Worm (Caenorhabditis elegans) whole organism, L4 larva: ENCODE data around the gene msp-38.

Experiments
- D1046.2 ChIP-seq: fragments of 200-800 bp; sonication (Bioruptor generic); IDR thresholded peaks from 2 replicates; pipeline ENCODE4 v1.3.6; 2022; ENCODE audit warnings: missing genetic modification characterization, missing compliant biosample characterization
- F26F4.8 ChIP-seq: fragments of 200-800 bp; sonication (Bioruptor generic); conservative IDR thresholded peaks from 2 replicates; pipeline ENCODE4 v1.3.6; 2022; ENCODE audit warnings: missing genetic modification characterization, missing compliant biosample characterization
- F49E8.2 ChIP-seq: sonication (generic microtip); optimal IDR thresholded peaks from 2 replicates; lab custom pipeline; 2016; ENCODE audit warnings: missing compliant biosample characterization, mild to moderate bottlenecking, missing genetic modification characterization, borderline replicate concordance
- R02D3.7 ChIP-seq: fragments of 150-350 bp; sonication (generic microtip); optimal IDR thresholded peaks from 3 replicates; lab custom pipeline; 2014; ENCODE audit warnings: missing biosample characterization, missing genetic modification characterization
- T26A8.4 ChIP-seq: fragments of 200-800 bp; sonication (Bioruptor generic); IDR thresholded peaks from 2 replicates; pipeline ENCODE4 v1.3.6; 2022; ENCODE audit warnings: missing genetic modification characterization, missing compliant biosample characterization
- Y48G9A.11 ChIP-seq: fragments of 200-800 bp; sonication (Bioruptor generic); IDR thresholded peaks from 2 replicates; pipeline ENCODE4 v1.3.6; 2022; ENCODE audit warnings: missing genetic modification reagents, missing genetic modification characterization, missing compliant biosample characterization
- Y75B8A.6 ChIP-seq: fragments of 200-800 bp; sonication (Bioruptor generic); IDR thresholded peaks from 2 replicates; pipeline ENCODE4 v1.3.6; 2022; ENCODE audit warnings: missing genetic modification reagents, missing genetic modification characterization, missing compliant biosample characterization
- ZK546.5 ChIP-seq, 2 experiments: sonication (generic microtip); optimal IDR thresholded peaks; 2 replicates each; lab custom pipeline; 2017; ENCODE audit warnings: missing biosample characterization in 2 of 2, missing genetic modification characterization in 2 of 2
- aha-1 ChIP-seq: fragments of 150-350 bp; peaks from one replicate; lab custom pipeline; 2014; ENCODE audit warnings: missing biosample characterization, missing genetic modification characterization
- aly-2 ChIP-seq: sonication (generic microtip); optimal IDR thresholded peaks from 2 replicates; lab custom pipeline; 2018; ENCODE audit warnings: missing biosample characterization, missing genetic modification characterization
- ama-1 ChIP-seq: fragments of 150-350 bp; optimal IDR thresholded peaks from 2 replicates; lab custom pipeline; 2014; ENCODE audit warnings: inconsistent platforms, mixed read lengths
- ces-1 ChIP-seq: fragments of 150-350 bp; sonication (generic microtip); optimal IDR thresholded peaks from 4 replicates; lab custom pipeline; 2014; ENCODE audit warnings: missing biosample characterization, missing genetic modification reagents, missing genetic modification characterization
- ctbp-1 ChIP-seq: fragments of 200-800 bp; sonication (Bioruptor generic); IDR thresholded peaks from 2 replicates; pipeline ENCODE4 v1.3.6; 2022; ENCODE audit warnings: missing genetic modification reagents, missing genetic modification characterization, missing compliant biosample characterization
- daf-12 ChIP-seq: fragments of 150-350 bp; optimal IDR thresholded peaks from 2 replicates; lab custom pipeline; 2014; ENCODE audit warnings: missing biosample characterization, missing genetic modification reagents, missing genetic modification characterization
- daf-8 ChIP-seq: fragments of 200-800 bp; sonication (Bioruptor generic); IDR thresholded peaks from 2 replicates; pipeline ENCODE4 v1.3.6; 2022; ENCODE audit warnings: missing genetic modification characterization, missing compliant biosample characterization
- dmd-9 ChIP-seq: fragments of 200-800 bp; sonication (Bioruptor generic); IDR thresholded peaks from 2 replicates; pipeline ENCODE4 v1.3.6; 2022; ENCODE audit warnings: missing genetic modification reagents, missing genetic modification characterization, missing compliant biosample characterization
- dve-1 ChIP-seq: sonication (generic microtip); optimal IDR thresholded peaks from 2 replicates; lab custom pipeline; 2017; ENCODE audit warnings: antibody characterized with exemption, mild to moderate bottlenecking, missing genetic modification characterization, missing compliant biosample characterization; ENCODE audit not compliant: insufficient read depth
- fos-1 ChIP-seq: fragments of 150-350 bp; optimal IDR thresholded peaks from 2 replicates; lab custom pipeline; 2014; ENCODE audit warnings: missing biosample characterization, missing genetic modification characterization
- hif-1 ChIP-seq, 2 experiments: sonication (generic microtip); optimal IDR thresholded peaks; 2 replicates each; lab custom pipeline; 2016 to 2017; ENCODE audit warnings: missing compliant biosample characterization in 2 of 2, missing genetic modification characterization in 2 of 2, missing genetic modification reagents in 2 of 2, missing genotype in 2 of 2, mild to moderate bottlenecking in 1 of 2
- hlh-30 ChIP-seq: sonication (generic microtip); optimal IDR thresholded peaks from 2 replicates; lab custom pipeline; 2017; ENCODE audit warnings: antibody characterized with exemption, mild to moderate bottlenecking, missing genetic modification characterization, missing compliant biosample characterization; ENCODE audit not compliant: insufficient read depth
- lin-13 ChIP-seq: fragments of 150-350 bp; optimal IDR thresholded peaks from 2 replicates; lab custom pipeline; 2014; ENCODE audit warnings: missing biosample characterization, missing genetic modification reagents, missing genetic modification characterization
- lin-39 ChIP-seq: fragments of 150-350 bp; optimal IDR thresholded peaks from 2 replicates; lab custom pipeline; 2014; ENCODE audit warnings: missing biosample characterization, missing genetic modification reagents, missing genetic modification characterization
- mdt-29 ChIP-seq: fragments of 200-800 bp; sonication (Bioruptor generic); IDR thresholded peaks from 2 replicates; pipeline ENCODE4 v1.3.6; 2022; ENCODE audit warnings: missing genetic modification reagents, missing genetic modification characterization, missing compliant biosample characterization
- mxl-3 ChIP-seq: fragments of 200-800 bp; sonication (Bioruptor generic); optimal IDR thresholded peaks from 2 replicates; lab custom pipeline; 2018; ENCODE audit warnings: mild to moderate bottlenecking, missing genetic modification characterization, missing compliant biosample characterization
- nhr-11 ChIP-seq: fragments of 150-350 bp; optimal IDR thresholded peaks from 2 replicates; lab custom pipeline; 2014; ENCODE audit warnings: missing biosample characterization, missing genetic modification characterization
- nhr-237 ChIP-seq: sonication (generic microtip); optimal IDR thresholded peaks from 2 replicates; lab custom pipeline; 2017; ENCODE audit warnings: missing biosample characterization, missing genetic modification characterization
- nhr-28 ChIP-seq: fragments of 150-350 bp; optimal IDR thresholded peaks from 2 replicates; lab custom pipeline; 2014; ENCODE audit warnings: missing biosample characterization, missing genetic modification characterization
- nhr-48 ChIP-seq: sonication (generic microtip); optimal IDR thresholded peaks from 2 replicates; lab custom pipeline; 2016; ENCODE audit warnings: mild to moderate bottlenecking, missing genetic modification characterization, missing compliant biosample characterization
- nhr-6 ChIP-seq: fragments of 150-350 bp; optimal IDR thresholded peaks from 2 replicates; lab custom pipeline; 2014; ENCODE audit warnings: missing biosample characterization, missing genetic modification characterization
- saeg-2 ChIP-seq: fragments of 200-800 bp; sonication (Bioruptor generic); IDR thresholded peaks from 2 replicates; pipeline ENCODE4 v1.3.6; 2022; ENCODE audit warnings: missing genetic modification reagents, missing genetic modification characterization, missing compliant biosample characterization
- set-16 ChIP-seq: fragments of 200-800 bp; sonication (Bioruptor generic); IDR thresholded peaks from 2 replicates; pipeline ENCODE4 v1.3.6; 2022; ENCODE audit warnings: missing genetic modification reagents, missing genetic modification characterization, missing compliant biosample characterization
- snpc-1.2 ChIP-seq: fragments of 200-800 bp; sonication (Bioruptor generic); IDR thresholded peaks from 2 replicates; pipeline ENCODE4 v1.3.6; 2022; ENCODE audit warnings: missing genetic modification reagents, missing genetic modification characterization, missing compliant biosample characterization
- snpc-4 ChIP-seq: fragments of 150-350 bp; optimal IDR thresholded peaks from 2 replicates; lab custom pipeline; 2014; ENCODE audit warnings: missing biosample characterization, missing genetic modification characterization
- spr-3 ChIP-seq: fragments of 200-800 bp; sonication (Bioruptor generic); optimal IDR thresholded peaks from 2 replicates; lab custom pipeline; 2018; ENCODE audit warnings: mild to moderate bottlenecking, missing genetic modification characterization, missing compliant biosample characterization
- unc-130 ChIP-seq: sonication (generic microtip); optimal IDR thresholded peaks from 2 replicates; lab custom pipeline; 2016; ENCODE audit warnings: missing genetic modification reagents, missing genetic modification characterization, missing compliant biosample characterization
- zip-11 ChIP-seq: fragments of 200-800 bp; sonication (Bioruptor generic); IDR thresholded peaks from 2 replicates; pipeline ENCODE4 v1.3.6; 2022; ENCODE audit warnings: missing genetic modification characterization, missing compliant biosample characterization
- zip-2 ChIP-seq: fragments of 150-350 bp; optimal IDR thresholded peaks from 2 replicates; lab custom pipeline; 2014; ENCODE audit warnings: missing biosample characterization, missing genetic modification characterization
- ztf-11 ChIP-seq: fragments of 150-350 bp; optimal IDR thresholded peaks from 2 replicates; lab custom pipeline; 2014; ENCODE audit warnings: missing biosample characterization, missing genetic modification characterization
- ztf-7 ChIP-seq: fragments of 150-350 bp; optimal IDR thresholded peaks from 2 replicates; lab custom pipeline; 2014; ENCODE audit warnings: missing biosample characterization, missing genetic modification characterization

msp-38 gene

DNA sequence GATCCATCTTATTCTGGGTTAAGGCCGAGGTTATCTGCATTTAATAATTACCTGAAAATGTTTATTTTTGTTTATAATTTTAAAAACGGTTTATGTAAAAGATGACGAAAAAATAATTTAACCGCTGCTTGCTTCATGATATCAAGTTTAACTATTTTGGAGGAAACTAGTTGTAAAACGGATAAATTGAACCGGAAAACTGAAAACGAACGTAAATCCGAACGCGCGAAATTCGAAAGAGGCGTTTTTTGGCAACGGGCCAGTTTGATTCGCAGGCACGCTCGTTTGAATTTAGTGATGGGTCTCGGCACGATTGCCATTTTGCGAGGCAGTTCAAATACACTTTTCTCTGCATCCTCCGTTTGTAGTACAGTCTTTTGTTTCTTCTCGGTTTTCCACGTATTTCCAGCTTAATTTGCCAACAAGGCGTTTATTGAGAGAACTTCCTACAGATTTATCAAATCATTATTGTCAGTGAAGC lies 14.6 kb downstream of the msp-38 start, which contains the start of the genes gtbp-1 and K08F4.3 (continued):
- TF ChIP-seq R02D3.7 (tag; lab: Kevin White, UChicago) (no peak), nhr-6 (tag; lab: Kevin White, UChicago) (peak; percentile 69), F26F4.8 (GFP tag; lab: Robert Waterston, UW) (no peak), F49E8.2 (tag; lab: Kevin White, UChicago) (no peak), nhr-237 (no peak), snpc-4 (tag; lab: Kevin White, UChicago) (no peak), mdt-29 (GFP tag; lab: Robert Waterston, UW) (no peak), snpc-1.2 (GFP tag; lab: Robert Waterston, UW) (no peak), hif-1 (tag; optimal IDR thresholded peaks at IDR 0.05; lab: Kevin White, UChicago) (no peak), unc-130 (GFP tag; lab: Kevin White, UChicago) (peak; percentile 32), aly-2 (tag; lab: Kevin White, UChicago) (no peak), ZK546.5 (tag; optimal IDR thresholded peaks at IDR 0.05; lab: Kevin White, UChicago) (peak in 1 of 2 experiments; percentile 85), T26A8.4 (GFP tag; lab: Robert Waterston, UW) (no peak), mxl-3 (GFP tag; lab: Kevin White, UChicago) (peak; percentile 13), lin-13 (GFP tag; lab: Kevin White, UChicago) (peak; percentile 55), D1046.2 (GFP tag; lab: Robert Waterston, UW) (no peak)

DNA sequence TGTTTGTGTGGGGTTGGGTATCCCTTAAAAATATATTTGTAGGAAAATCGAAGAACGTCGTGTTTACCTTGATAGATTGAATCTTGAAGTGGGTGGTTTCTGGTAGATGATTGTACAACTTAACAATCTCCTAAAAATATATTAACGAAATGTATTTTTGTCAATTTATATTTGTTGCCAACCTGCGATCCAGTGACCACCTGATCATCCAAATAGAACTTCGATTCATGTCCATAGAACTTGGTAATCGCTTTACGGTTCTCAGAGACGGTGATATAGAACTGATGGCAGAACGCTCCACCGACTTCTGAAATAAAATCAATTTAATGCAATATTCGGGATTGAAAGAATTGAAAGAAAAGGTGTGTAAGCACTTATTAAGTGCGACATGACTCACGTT lies 15.1 kb downstream of the msp-38 start:
- TF ChIP-seq aha-1 (tag; lab: Kevin White, UChicago) (peak; percentile 60), T26A8.4 (GFP tag; lab: Robert Waterston, UW) (no peak)

DNA sequence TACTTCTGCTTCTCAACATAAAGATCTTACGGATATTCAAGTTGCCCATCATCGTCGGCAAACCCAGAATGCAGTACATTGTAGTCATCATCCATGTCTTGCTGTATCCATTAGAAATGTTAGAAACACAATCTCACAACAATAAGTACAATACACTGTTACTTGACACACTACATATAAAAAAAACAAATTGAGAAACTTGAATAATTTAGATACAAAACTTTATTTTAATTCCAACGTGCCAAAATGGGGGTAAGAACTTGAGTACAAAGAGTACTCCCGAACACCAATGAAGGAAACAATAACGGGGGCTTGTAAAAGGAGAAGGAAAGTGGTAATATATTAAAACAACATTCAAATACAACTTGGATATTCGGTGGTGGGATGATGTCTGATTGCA lies 17.0 kb downstream of the msp-38 start, which contains the start of gene ctf-18:
TSS of gene ctf-18 (minus strand) at position 101 of the 400 bp plus-strand sequence.
- TF ChIP-seq ces-1 (GFP tag; lab: Kevin White, UChicago) (no peak), aha-1 (tag; lab: Kevin White, UChicago) (peak; percentile 43), fos-1 (no peak), ama-1 (peak; percentile 60), nhr-28 (tag; lab: Kevin White, UChicago) (no peak), nhr-11 (tag; lab: Kevin White, UChicago) (no peak), lin-39 (no peak), zip-2 (tag; lab: Kevin White, UChicago) (no peak), saeg-2 (GFP tag; lab: Robert Waterston, UW) (no peak)

DNA sequence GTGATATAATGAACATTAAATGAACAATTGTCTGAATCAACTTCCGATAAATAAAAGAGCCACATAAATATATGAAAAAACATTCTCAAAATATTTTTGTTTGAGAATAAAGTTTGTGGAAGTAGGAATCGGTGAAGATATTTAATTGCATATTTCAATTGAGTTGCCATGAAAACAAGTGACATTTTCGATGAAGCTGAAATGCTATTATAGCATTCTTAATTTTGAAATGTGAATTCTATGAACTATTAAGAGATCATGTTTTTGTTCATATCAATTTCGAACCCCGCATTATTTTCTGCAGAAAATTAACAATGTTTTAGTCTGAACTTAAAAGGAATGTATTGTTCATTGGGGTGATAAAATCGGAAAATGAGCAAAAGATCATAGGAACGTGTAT lies 21.3 kb downstream of the msp-38 start, which contains the start of gene irld-21:
TSS of gene irld-21 (minus strand) at position 101 of the 400 bp plus-strand sequence.
- TF ChIP-seq set-16 (GFP tag; lab: Robert Waterston, UW) (no peak), ztf-7 (tag; lab: Kevin White, UChicago) (no peak), saeg-2 (GFP tag; lab: Robert Waterston, UW) (no peak), ztf-11 (tag; lab: Kevin White, UChicago) (no peak), unc-130 (GFP tag; lab: Kevin White, UChicago) (no peak), Y75B8A.6 (GFP tag; lab: Robert Waterston, UW) (no peak)

DNA sequence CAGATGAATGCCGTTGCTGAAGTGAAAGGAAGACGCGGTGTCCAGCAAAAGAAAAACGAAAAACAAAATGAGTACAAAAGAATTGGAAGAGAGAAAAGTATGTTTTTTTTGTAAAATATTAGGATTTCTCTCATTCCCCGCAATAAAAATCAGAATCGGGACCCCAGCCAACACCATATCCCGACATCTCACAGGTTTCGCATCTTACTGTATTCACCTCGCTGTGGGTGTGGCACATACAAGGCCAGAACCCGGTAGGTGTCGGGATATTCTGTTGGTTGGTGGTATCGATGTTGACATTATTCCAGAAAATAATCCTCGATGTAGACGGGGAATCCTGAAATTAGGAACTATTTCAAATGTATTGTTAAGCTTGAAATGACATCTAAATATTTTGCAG lies 26.8 kb downstream of the msp-38 start:
- TF ChIP-seq dve-1 (tag; lab: Kevin White, UChicago), result no peak
- no peak for TF ChIP-seq daf-12 (tag; lab: Kevin White, UChicago)
- no peak for TF ChIP-seq dmd-9
- TF ChIP-seq daf-8 (GFP tag; lab: Robert Waterston, UW), result no peak
- TF ChIP-seq ctbp-1 (GFP tag; lab: Robert Waterston, UW), result no peak
- TF ChIP-seq Y48G9A.11, result 0 out of 2 replicates have a peak, but pooled peaks have one; percentile 23
- no peak for TF ChIP-seq spr-3
- no peak for TF ChIP-seq hlh-30 (tag; lab: Kevin White, UChicago)
- no peak for TF ChIP-seq nhr-48 (tag; lab: Kevin White, UChicago)
- TF ChIP-seq aha-1 (tag; lab: Kevin White, UChicago), result peak; percentile 29
- no peak for TF ChIP-seq zip-11 (GFP tag; lab: Robert Waterston, UW)
